Fruit fly (Drosophila melanogaster): Measurements from ENCODE around the gene CG42660.

CG42660 gene

DNA sequence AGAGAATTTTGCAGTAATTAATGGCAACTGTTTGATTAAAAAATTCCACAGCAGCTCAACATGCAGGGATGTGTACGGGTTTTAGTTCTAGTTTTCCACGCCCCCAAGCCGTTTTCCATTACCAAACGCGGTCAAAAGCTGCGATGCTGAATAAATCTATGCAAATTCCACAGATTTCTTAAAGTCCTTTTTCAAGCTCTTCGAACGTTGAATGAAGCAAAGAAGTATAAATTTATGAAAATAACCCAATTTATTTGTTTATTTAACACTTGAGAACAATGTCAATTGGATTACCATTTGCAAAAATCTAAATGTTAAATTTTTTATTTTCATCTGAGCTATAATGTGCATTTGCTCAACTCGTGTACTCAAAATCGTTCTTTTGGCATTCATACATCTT, at the start of gene CG42660, which contains the start of the genes CG42661 and Tsp66A:
Gene CG42660, plus strand, starts transcription at position 301 of the 400 bp plus-strand sequence.
Gene CG42661, plus strand, starts transcription at position 301 of the 400 bp plus-strand sequence.
Gene Tsp66A, plus strand, starts transcription at position 301 of the 400 bp plus-strand sequence.
- TF ChIP-seq Sin3A (optimal IDR thresholded peaks at IDR 0.05) (no peak), ttk (optimal IDR thresholded peaks at IDR 0.05) (no peak), psq (optimal IDR thresholded peaks at IDR 0.05) (no peak), Myc (optimal IDR thresholded peaks at IDR 0.05) (no peak), h (optimal IDR thresholded peaks at IDR 0.05) (no peak), insv (optimal IDR thresholded peaks at IDR 0.05) (no peak)

- TF ChIP-seq Sin3A (optimal IDR thresholded peaks at IDR 0.05) (no peak), ttk (optimal IDR thresholded peaks at IDR 0.05) (no peak), Myc (optimal IDR thresholded peaks at IDR 0.05) (no peak)
Observed at dm6 chr3L:7422578-7422977, 42.7 kb upstream of the CG42660 start.

DNA sequence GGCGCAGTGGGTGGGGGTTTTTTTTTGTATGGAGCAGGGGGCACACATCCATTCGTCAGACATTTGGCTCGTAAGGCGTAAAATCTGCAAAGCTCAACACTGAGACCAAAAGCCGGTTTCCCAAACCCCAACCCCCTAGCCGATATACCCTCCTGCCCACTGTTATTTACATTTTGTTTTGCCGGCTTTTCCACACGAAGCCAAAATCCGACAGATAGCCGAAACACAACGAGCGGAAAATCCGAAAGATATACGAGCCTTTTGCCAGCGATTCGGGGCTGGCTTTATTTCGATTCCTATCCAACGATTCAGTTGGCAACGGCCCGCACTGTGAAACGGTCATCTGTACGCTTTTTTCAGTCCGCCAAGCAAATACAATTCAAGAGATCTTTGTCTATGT, 41.8 kb upstream of the CG42660 start, which contains the start of gene CG42458:
Gene CG42458, plus strand, starts transcription at position 311 of the 400 bp plus-strand sequence.
- no peak for TF ChIP-seq ttk (optimal IDR thresholded peaks at IDR 0.05)
- no peak for TF ChIP-seq Myc (optimal IDR thresholded peaks at IDR 0.05)
- no peak for TF ChIP-seq psq (optimal IDR thresholded peaks at IDR 0.05)
- no peak for TF ChIP-seq Sin3A (optimal IDR thresholded peaks at IDR 0.05)
- TF ChIP-seq h (optimal IDR thresholded peaks at IDR 0.05) = no peak
- TF ChIP-seq insv (optimal IDR thresholded peaks at IDR 0.05) = no peak

- TF ChIP-seq ttk (optimal IDR thresholded peaks at IDR 0.05) = no peak
- no peak for TF ChIP-seq psq (optimal IDR thresholded peaks at IDR 0.05)
- TF ChIP-seq Sin3A (optimal IDR thresholded peaks at IDR 0.05) = no peak
- TF ChIP-seq h (optimal IDR thresholded peaks at IDR 0.05) = no peak
- TF ChIP-seq insv (optimal IDR thresholded peaks at IDR 0.05) = no peak
- no peak for TF ChIP-seq Myc (optimal IDR thresholded peaks at IDR 0.05)
Observed at dm6 chr3L:7432265-7432664, 33.0 kb upstream of the CG42660 start.

- TF ChIP-seq Sin3A (optimal IDR thresholded peaks at IDR 0.05) = no peak
- TF ChIP-seq h (optimal IDR thresholded peaks at IDR 0.05) = no peak
Observed at dm6 chr3L:7432811-7433324, 32.4 kb upstream of the CG42660 start.

DNA sequence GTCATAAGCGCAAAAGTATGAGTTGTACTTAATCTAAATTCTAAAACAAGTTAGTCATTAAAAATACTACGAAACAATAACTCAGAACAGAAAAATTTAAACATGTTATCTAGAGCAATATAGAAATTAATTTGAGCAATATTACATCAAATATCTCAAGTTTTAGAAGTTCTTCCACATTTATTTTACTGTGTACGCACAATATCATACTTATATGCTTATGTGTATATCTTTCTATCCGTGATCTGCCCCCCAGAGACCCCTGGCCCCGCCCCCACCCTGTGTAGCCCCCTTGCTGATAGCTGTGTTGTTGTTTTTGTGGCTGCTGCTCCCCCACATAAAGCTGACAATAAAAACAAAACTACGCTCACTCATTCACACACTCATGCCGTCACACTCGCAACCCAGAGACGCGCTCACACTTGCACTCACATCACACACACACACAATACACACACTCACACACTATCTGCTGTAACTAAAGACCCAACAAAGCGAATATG, 31.9 kb upstream of the CG42660 start:
- TF ChIP-seq psq (optimal IDR thresholded peaks at IDR 0.05) (no peak), h (optimal IDR thresholded peaks at IDR 0.05) (no peak), Sin3A (optimal IDR thresholded peaks at IDR 0.05) (no peak)

DNA sequence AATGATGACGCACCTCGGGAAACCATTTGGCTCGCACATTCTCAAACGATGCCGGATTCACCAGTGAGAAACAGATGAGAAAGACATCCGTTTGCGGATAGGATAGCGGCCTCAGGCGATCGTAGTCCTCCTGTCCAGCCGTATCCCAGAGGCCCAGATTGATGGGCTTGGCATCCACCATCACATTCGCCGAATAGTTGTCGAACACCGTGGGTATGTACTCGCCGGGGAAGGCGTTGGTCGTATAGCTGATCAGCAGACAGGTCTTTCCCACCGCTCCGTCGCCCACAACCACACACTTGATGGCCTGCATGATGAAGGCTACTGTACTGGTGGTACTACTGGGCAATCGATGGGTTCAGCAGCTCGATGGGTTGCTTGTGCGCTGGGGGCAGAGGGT, 31.1 kb upstream of the CG42660 start:
- TF ChIP-seq psq (optimal IDR thresholded peaks at IDR 0.05) = no peak
- no peak for TF ChIP-seq insv (optimal IDR thresholded peaks at IDR 0.05)
- TF ChIP-seq h (optimal IDR thresholded peaks at IDR 0.05) = no peak
- no peak for TF ChIP-seq Sin3A (optimal IDR thresholded peaks at IDR 0.05)
- TF ChIP-seq ttk (optimal IDR thresholded peaks at IDR 0.05) = no peak
- TF ChIP-seq Myc (optimal IDR thresholded peaks at IDR 0.05) = no peak

DNA sequence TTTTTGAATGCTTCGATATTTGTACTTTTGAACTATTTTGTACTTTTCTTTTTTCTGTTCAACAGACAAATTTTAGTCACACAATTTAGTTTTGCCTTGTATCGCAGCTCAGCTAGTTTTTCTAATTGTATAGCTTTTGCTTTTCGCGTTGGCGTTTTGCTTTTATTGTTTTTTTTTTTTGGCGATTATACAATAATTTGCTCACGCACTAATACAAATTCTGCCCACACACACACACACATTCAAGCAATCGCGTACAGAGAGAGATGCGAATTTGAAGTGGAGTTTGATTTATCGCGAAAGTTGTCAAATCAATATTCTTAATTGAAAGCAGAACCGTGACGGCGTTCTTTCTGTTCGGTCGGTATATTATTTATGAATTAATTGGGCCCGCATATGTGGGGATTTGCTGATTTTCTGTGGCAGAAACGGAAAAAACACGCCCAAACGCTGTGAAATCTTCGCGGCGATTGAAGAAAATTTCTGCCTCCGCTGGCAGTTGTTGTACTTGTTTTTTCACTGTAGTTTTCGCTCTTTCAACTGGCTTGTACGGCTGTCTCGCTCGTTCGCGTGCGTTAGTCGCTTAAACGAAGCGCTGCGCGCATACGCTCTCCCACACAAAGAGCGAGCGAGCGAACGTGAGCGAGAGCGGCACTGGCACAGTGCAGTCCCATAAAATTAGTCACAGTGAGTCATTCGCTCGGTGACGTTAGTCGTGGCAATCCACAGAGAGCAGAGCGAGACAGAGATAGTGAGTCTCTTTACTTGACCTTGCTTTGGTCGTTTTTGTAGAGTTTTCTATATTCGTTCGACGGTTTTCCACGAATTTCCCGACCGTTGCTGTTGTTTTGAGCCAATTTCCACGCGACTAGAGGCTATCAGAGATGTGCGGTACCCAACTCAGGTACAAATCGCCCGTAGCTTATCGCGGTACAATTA, 30.3 kb upstream of the CG42660 start, which contains the start of gene Rac2:
Gene Rac2, minus strand, starts transcription at position 476 of the 939 bp plus-strand sequence.
- no peak for TF ChIP-seq Myc (optimal IDR thresholded peaks at IDR 0.05)
- TF ChIP-seq Sin3A (optimal IDR thresholded peaks at IDR 0.05) = no peak
- TF ChIP-seq psq (optimal IDR thresholded peaks at IDR 0.05) = no peak
- no peak for TF ChIP-seq ttk (optimal IDR thresholded peaks at IDR 0.05)
- TF ChIP-seq h (optimal IDR thresholded peaks at IDR 0.05) = no peak
- no peak for TF ChIP-seq insv (optimal IDR thresholded peaks at IDR 0.05)

dm6 chr3L:7437366-7437765, 27.9 kb upstream of the CG42660 start, which contains the start of gene CG14835:
CG14835 (minus strand) TSS chr3L:7437466.
- TF ChIP-seq Sin3A (optimal IDR thresholded peaks at IDR 0.05) = no peak
- no peak for TF ChIP-seq ttk (optimal IDR thresholded peaks at IDR 0.05)
- no peak for TF ChIP-seq insv (optimal IDR thresholded peaks at IDR 0.05)
- TF ChIP-seq Myc (optimal IDR thresholded peaks at IDR 0.05) = no peak
- TF ChIP-seq psq (optimal IDR thresholded peaks at IDR 0.05) = no peak
- no peak for TF ChIP-seq h (optimal IDR thresholded peaks at IDR 0.05)

DNA sequence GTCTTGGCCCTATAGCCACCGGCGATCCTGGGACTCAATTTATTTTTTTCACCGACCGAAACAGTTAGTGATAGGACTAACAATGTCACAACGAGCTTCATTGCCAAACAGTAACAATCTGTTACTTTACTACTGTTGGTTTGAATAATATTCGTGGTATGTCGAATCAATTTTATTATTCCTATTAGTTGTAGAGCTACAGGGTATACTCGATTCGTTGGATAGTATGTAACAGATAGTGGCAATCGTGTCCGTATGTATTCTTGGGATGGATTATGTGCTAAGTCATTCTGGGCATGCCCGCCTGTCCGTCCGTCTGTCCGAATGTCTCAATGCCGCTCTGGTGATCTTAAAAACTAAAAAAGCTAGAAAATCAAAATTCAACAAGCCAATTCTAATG, 26.0 kb upstream of the CG42660 start, which contains the start of gene sphinx1:
Gene sphinx1, minus strand, starts transcription at position 101 of the 400 bp plus-strand sequence.
- no peak for TF ChIP-seq Myc (optimal IDR thresholded peaks at IDR 0.05)
- no peak for TF ChIP-seq ttk (optimal IDR thresholded peaks at IDR 0.05)
- TF ChIP-seq Sin3A (optimal IDR thresholded peaks at IDR 0.05) = no peak
- TF ChIP-seq h (optimal IDR thresholded peaks at IDR 0.05) = no peak
- no peak for TF ChIP-seq psq (optimal IDR thresholded peaks at IDR 0.05)
- no peak for TF ChIP-seq insv (optimal IDR thresholded peaks at IDR 0.05)

- no peak for TF ChIP-seq ttk (optimal IDR thresholded peaks at IDR 0.05)
Observed at dm6 chr3L:7440633-7441032, 24.7 kb upstream of the CG42660 start, which contains the start of gene sphinx2. sphinx2 (minus strand) TSS chr3L:7440733.

DNA sequence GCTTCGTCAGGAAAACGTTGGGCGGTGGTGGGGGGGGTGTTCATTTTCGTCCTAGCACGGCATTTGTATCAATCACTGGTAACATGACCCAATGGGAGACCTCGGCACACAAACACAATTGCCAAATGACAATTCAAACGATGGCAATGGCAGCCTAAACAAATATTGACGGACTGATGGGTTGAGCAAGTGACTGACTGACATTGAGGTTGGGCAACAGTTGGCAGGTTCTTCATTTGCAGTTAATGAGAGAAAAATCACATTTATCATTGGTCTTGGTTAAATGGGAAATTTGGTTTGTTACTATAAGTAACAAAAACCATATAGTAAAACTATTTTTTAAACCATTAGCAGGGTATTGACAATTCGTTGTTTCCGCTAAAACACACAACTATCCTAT, 16.2 kb upstream of the CG42660 start:
- no peak for TF ChIP-seq Myc (optimal IDR thresholded peaks at IDR 0.05)
- TF ChIP-seq Sin3A (optimal IDR thresholded peaks at IDR 0.05) = no peak
- TF ChIP-seq psq (optimal IDR thresholded peaks at IDR 0.05) = no peak
- TF ChIP-seq h (optimal IDR thresholded peaks at IDR 0.05) = no peak
- TF ChIP-seq insv (optimal IDR thresholded peaks at IDR 0.05) = no peak
- TF ChIP-seq ttk (optimal IDR thresholded peaks at IDR 0.05) = no peak

Measured in Kc167 (cell line).